Fruit fly (Drosophila melanogaster): ENCODE results near the gene CG14506.

dm6 chr3R:29313070-29313469 lies 16.1 kb upstream of the CG14506 start:
- TF ChIP-seq CG9215 (GFP tag; IDR thresholded peaks at IDR 0.05) (no peak), Sry-δ (GFP tag; optimal IDR thresholded peaks at IDR 0.05) (no peak), CG6813 (GFP tag; optimal IDR thresholded peaks at IDR 0.05) (no peak), Camta (GFP tag; optimal IDR thresholded peaks at IDR 0.05) (no peak), CG11085 (GFP tag; IDR thresholded peaks at IDR 0.05) (no peak), psq (GFP tag; optimal IDR thresholded peaks at IDR 0.05) (no peak), org-1 (GFP tag; optimal IDR thresholded peaks at IDR 0.05) (no peak), Lpt (GFP tag; optimal IDR thresholded peaks at IDR 0.05) (no peak), Ets97D (GFP tag; optimal IDR thresholded peaks at IDR 0.05) (no peak), run (tag; optimal IDR thresholded peaks at IDR 0.05) (no peak)

Data from whole organism, embryonic.